Worm (Caenorhabditis elegans): Measurements from ENCODE around the gene unc-39.

- TF ChIP-seq nhr-76 (tag; optimal IDR thresholded peaks at IDR 0.05) (no peak), nhr-237 (tag; optimal IDR thresholded peaks at IDR 0.05) (no peak)
Observed at ce11 chrV:14354258-14354877, 18.5 kb upstream of the unc-39 start, which contains the start of gene Y49A3A.3.

All from whole organism, mixed stage, embryonic.